Worm (Caenorhabditis elegans) whole organism, L4 larva: ENCODE data around the gene F57C7.4.

ENCODE experiments used
- F49E8.2 ChIP-seq: sonication (generic microtip); optimal IDR thresholded peaks from 2 replicates; lab custom pipeline; 2016; ENCODE audit warnings: missing compliant biosample characterization, mild to moderate bottlenecking, missing genetic modification characterization, borderline replicate concordance
- R02D3.7 ChIP-seq: fragments of 150-350 bp; sonication (generic microtip); optimal IDR thresholded peaks from 3 replicates; lab custom pipeline; 2014; ENCODE audit warnings: missing biosample characterization, missing genetic modification characterization
- T20F7.1 ChIP-seq: fragments of 200-800 bp; sonication (Bioruptor generic); optimal IDR thresholded peaks from 2 replicates; lab custom pipeline; 2018; ENCODE audit warnings: mild to moderate bottlenecking, missing genetic modification characterization, missing compliant biosample characterization
- T26A8.4 ChIP-seq: fragments of 200-800 bp; sonication (Bioruptor generic); IDR thresholded peaks from 2 replicates; pipeline ENCODE4 v1.3.6; 2022; ENCODE audit warnings: missing genetic modification characterization, missing compliant biosample characterization
- Y105C5A.15 ChIP-seq: fragments of 200-800 bp; sonication (Bioruptor generic); IDR thresholded peaks from 2 replicates; pipeline ENCODE4 v1.3.6; 2022; ENCODE audit warnings: missing genetic modification characterization, missing compliant biosample characterization
- Y48G9A.11 ChIP-seq: fragments of 200-800 bp; sonication (Bioruptor generic); IDR thresholded peaks from 2 replicates; pipeline ENCODE4 v1.3.6; 2022; ENCODE audit warnings: missing genetic modification reagents, missing genetic modification characterization, missing compliant biosample characterization
- Y5F2A.4 ChIP-seq: fragments of 200-800 bp; sonication (Bioruptor generic); optimal IDR thresholded peaks from 2 replicates; lab custom pipeline; 2018; ENCODE audit warnings: mild to moderate bottlenecking, missing genetic modification characterization, missing compliant biosample characterization
- Y75B8A.6 ChIP-seq: fragments of 200-800 bp; sonication (Bioruptor generic); IDR thresholded peaks from 2 replicates; pipeline ENCODE4 v1.3.6; 2022; ENCODE audit warnings: missing genetic modification reagents, missing genetic modification characterization, missing compliant biosample characterization
- ZK337.2 ChIP-seq: fragments of 200-800 bp; sonication (Bioruptor generic); IDR thresholded peaks from 2 replicates; pipeline ENCODE4 v1.3.6; 2022; ENCODE audit warnings: missing genetic modification reagents, missing genetic modification characterization, missing compliant biosample characterization
- aha-1 ChIP-seq: fragments of 150-350 bp; peaks from one replicate; lab custom pipeline; 2014; ENCODE audit warnings: missing biosample characterization, missing genetic modification characterization
- aly-2 ChIP-seq: sonication (generic microtip); optimal IDR thresholded peaks from 2 replicates; lab custom pipeline; 2018; ENCODE audit warnings: missing biosample characterization, missing genetic modification characterization
- attf-4 ChIP-seq: sonication (generic microtip); optimal IDR thresholded peaks from 3 replicates; lab custom pipeline; 2017; ENCODE audit warnings: missing biosample characterization, missing genetic modification characterization
- ceh-20 ChIP-seq: fragments of 200-800 bp; sonication (Bioruptor generic); IDR thresholded peaks from 2 replicates; pipeline ENCODE4 v1.3.6; 2022; ENCODE audit warnings: missing genetic modification reagents, missing genetic modification characterization, missing compliant biosample characterization
- ceh-44 ChIP-seq: fragments of 200-800 bp; sonication (Bioruptor generic); IDR thresholded peaks from 2 replicates; pipeline ENCODE4 v1.3.6; 2022; ENCODE audit warnings: missing genetic modification reagents, missing genetic modification characterization, missing compliant biosample characterization
- ceh-82 ChIP-seq: sonication (generic microtip); optimal IDR thresholded peaks from 2 replicates; lab custom pipeline; 2017; ENCODE audit warnings: missing biosample characterization, missing genetic modification characterization
- ces-1 ChIP-seq: fragments of 150-350 bp; sonication (generic microtip); optimal IDR thresholded peaks from 4 replicates; lab custom pipeline; 2014; ENCODE audit warnings: missing biosample characterization, missing genetic modification reagents, missing genetic modification characterization
- ctbp-1 ChIP-seq: fragments of 200-800 bp; sonication (Bioruptor generic); IDR thresholded peaks from 2 replicates; pipeline ENCODE4 v1.3.6; 2022; ENCODE audit warnings: missing genetic modification reagents, missing genetic modification characterization, missing compliant biosample characterization
- daf-12 ChIP-seq: fragments of 150-350 bp; optimal IDR thresholded peaks from 2 replicates; lab custom pipeline; 2014; ENCODE audit warnings: missing biosample characterization, missing genetic modification reagents, missing genetic modification characterization
- daf-8 ChIP-seq: fragments of 200-800 bp; sonication (Bioruptor generic); IDR thresholded peaks from 2 replicates; pipeline ENCODE4 v1.3.6; 2022; ENCODE audit warnings: missing genetic modification characterization, missing compliant biosample characterization
- dmd-6 ChIP-seq: fragments of 200-800 bp; sonication (Bioruptor generic); IDR thresholded peaks from 2 replicates; pipeline ENCODE4 v1.3.6; 2022; ENCODE audit warnings: missing genetic modification reagents, missing genetic modification characterization, missing compliant biosample characterization
- duxl-1 ChIP-seq: sonication (generic microtip); optimal IDR thresholded peaks from 2 replicates; lab custom pipeline; 2016; ENCODE audit warnings: mild to moderate bottlenecking, missing genetic modification characterization, moderate library complexity, missing compliant biosample characterization; ENCODE audit not compliant: poor library complexity
- dve-1 ChIP-seq: sonication (generic microtip); optimal IDR thresholded peaks from 2 replicates; lab custom pipeline; 2017; ENCODE audit warnings: antibody characterized with exemption, mild to moderate bottlenecking, missing genetic modification characterization, missing compliant biosample characterization; ENCODE audit not compliant: insufficient read depth
- egl-43 ChIP-seq: fragments of 200-800 bp; sonication (Bioruptor generic); IDR thresholded peaks from 2 replicates; pipeline ENCODE4 v1.3.6; 2022; ENCODE audit warnings: missing genetic modification reagents, missing genetic modification characterization, missing compliant biosample characterization
- fos-1 ChIP-seq: fragments of 150-350 bp; optimal IDR thresholded peaks from 2 replicates; lab custom pipeline; 2014; ENCODE audit warnings: missing biosample characterization, missing genetic modification characterization
- gei-8 ChIP-seq: fragments of 200-800 bp; sonication (Bioruptor generic); optimal IDR thresholded peaks from 2 replicates; lab custom pipeline; 2018; ENCODE audit warnings: mild to moderate bottlenecking, missing genetic modification characterization, missing compliant biosample characterization
- hlh-11 ChIP-seq: fragments of 200-800 bp; sonication (Bioruptor generic); optimal IDR thresholded peaks from 2 replicates; lab custom pipeline; 2018; ENCODE audit warnings: mild to moderate bottlenecking, missing genetic modification characterization, missing compliant biosample characterization
- lim-7 ChIP-seq: fragments of 200-800 bp; sonication (Bioruptor generic); IDR thresholded peaks from 2 replicates; pipeline ENCODE4 v1.3.6; 2022; ENCODE audit warnings: missing genetic modification characterization, missing compliant biosample characterization
- lin-13 ChIP-seq: fragments of 150-350 bp; optimal IDR thresholded peaks from 2 replicates; lab custom pipeline; 2014; ENCODE audit warnings: missing biosample characterization, missing genetic modification reagents, missing genetic modification characterization
- lin-39 ChIP-seq: fragments of 150-350 bp; optimal IDR thresholded peaks from 2 replicates; lab custom pipeline; 2014; ENCODE audit warnings: missing biosample characterization, missing genetic modification reagents, missing genetic modification characterization
- lir-3 ChIP-seq: sonication (generic microtip); optimal IDR thresholded peaks from 2 replicates; lab custom pipeline; 2016; ENCODE audit warnings: mild to moderate bottlenecking, missing genetic modification characterization, missing compliant biosample characterization
- lsy-2 ChIP-seq, 2 experiments: fragments of 150-350 bp in 1 of 2; sonication (generic microtip) in 1 of 2; optimal IDR thresholded peaks; 2 replicates each; lab custom pipeline; 2014 to 2017; ENCODE audit warnings: missing biosample characterization in 2 of 2, missing genetic modification characterization in 2 of 2
- madf-5 ChIP-seq, 2 experiments: fragments of 200-800 bp; sonication (Bioruptor generic); IDR thresholded peaks; 2 replicates each; pipeline ENCODE4 v1.3.6; 2022; ENCODE audit warnings: missing compliant biosample characterization in 2 of 2, missing genetic modification characterization in 2 of 2
- madf-9 ChIP-seq: fragments of 200-800 bp; sonication (Bioruptor generic); conservative IDR thresholded peaks from 2 replicates; pipeline ENCODE4 v1.3.6; 2022; ENCODE audit warnings: missing genetic modification reagents, missing genetic modification characterization, missing compliant biosample characterization
- mdt-29 ChIP-seq: fragments of 200-800 bp; sonication (Bioruptor generic); IDR thresholded peaks from 2 replicates; pipeline ENCODE4 v1.3.6; 2022; ENCODE audit warnings: missing genetic modification reagents, missing genetic modification characterization, missing compliant biosample characterization
- mxl-2 ChIP-seq: fragments of 200-800 bp; sonication (Bioruptor generic); conservative IDR thresholded peaks from 2 replicates; pipeline ENCODE4 v1.3.6; 2022; ENCODE audit warnings: missing genetic modification reagents, missing genetic modification characterization, missing compliant biosample characterization
- nhr-102 ChIP-seq: sonication (generic microtip); optimal IDR thresholded peaks from 2 replicates; lab custom pipeline; 2016; ENCODE audit warnings: mild to moderate bottlenecking, missing genetic modification characterization, moderate library complexity, missing compliant biosample characterization
- nhr-111 ChIP-seq: fragments of 200-800 bp; sonication (Bioruptor generic); optimal IDR thresholded peaks from 2 replicates; lab custom pipeline; 2018; ENCODE audit warnings: mild to moderate bottlenecking, missing genetic modification characterization, missing compliant biosample characterization
- nhr-28 ChIP-seq: fragments of 150-350 bp; optimal IDR thresholded peaks from 2 replicates; lab custom pipeline; 2014; ENCODE audit warnings: missing biosample characterization, missing genetic modification characterization
- nhr-48 ChIP-seq: sonication (generic microtip); optimal IDR thresholded peaks from 2 replicates; lab custom pipeline; 2016; ENCODE audit warnings: mild to moderate bottlenecking, missing genetic modification characterization, missing compliant biosample characterization
- nhr-76 ChIP-seq: fragments of 150-350 bp; optimal IDR thresholded peaks from 2 replicates; lab custom pipeline; 2014; ENCODE audit warnings: missing biosample characterization, missing genetic modification characterization
- nhr-77 ChIP-seq: fragments of 150-350 bp; optimal IDR thresholded peaks from 2 replicates; lab custom pipeline; 2014; ENCODE audit warnings: missing biosample characterization, missing genetic modification characterization
- skn-1 ChIP-seq: fragments of 150-350 bp; optimal IDR thresholded peaks from 2 replicates; lab custom pipeline; 2014; ENCODE audit warnings: missing biosample characterization, missing genetic modification characterization
- tag-97 ChIP-seq: fragments of 200-800 bp; sonication (Bioruptor generic); IDR thresholded peaks from 2 replicates; pipeline ENCODE4 v1.3.6; 2022; ENCODE audit warnings: missing genetic modification characterization, missing compliant biosample characterization
- zfp-2 ChIP-seq: sonication (generic microtip); optimal IDR thresholded peaks from 2 replicates; lab custom pipeline; 2016; ENCODE audit warnings: mild to moderate bottlenecking, missing genetic modification characterization, missing compliant biosample characterization
- zip-11 ChIP-seq: fragments of 200-800 bp; sonication (Bioruptor generic); IDR thresholded peaks from 2 replicates; pipeline ENCODE4 v1.3.6; 2022; ENCODE audit warnings: missing genetic modification characterization, missing compliant biosample characterization
- zip-2 ChIP-seq: fragments of 150-350 bp; optimal IDR thresholded peaks from 2 replicates; lab custom pipeline; 2014; ENCODE audit warnings: missing biosample characterization, missing genetic modification characterization
- ztf-11 ChIP-seq: fragments of 150-350 bp; optimal IDR thresholded peaks from 2 replicates; lab custom pipeline; 2014; ENCODE audit warnings: missing biosample characterization, missing genetic modification characterization

Gene F57C7.4

DNA sequence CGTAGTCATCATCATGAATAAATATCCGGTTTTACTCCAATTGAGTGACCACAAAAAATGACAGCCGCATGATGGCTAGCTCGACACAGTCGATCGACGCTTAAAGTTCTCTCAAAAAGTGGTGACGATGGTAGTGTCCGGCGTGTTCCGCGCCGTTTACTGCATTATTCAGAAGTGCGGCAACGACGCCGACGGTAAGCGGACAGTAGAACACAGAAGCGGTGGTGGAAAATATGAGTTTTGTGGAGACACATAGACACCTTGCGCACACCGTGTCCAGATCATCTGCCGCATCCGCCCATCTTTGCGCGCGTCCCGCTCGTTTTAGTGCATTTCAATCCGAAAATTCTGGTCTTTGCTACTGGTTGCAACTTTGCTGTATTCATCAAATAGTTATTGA lies 30.2 kb downstream of the F57C7.4 start, which contains the start of gene F59F5.7:
TSS of gene F59F5.7 (plus strand) at position 301 of the 400 bp plus-strand sequence.
- TF ChIP-seq Y105C5A.15 (GFP tag; lab: Robert Waterston, UW) (no peak), duxl-1 (tag; lab: Kevin White, UChicago) (no peak), lim-7 (GFP tag; lab: Robert Waterston, UW) (no peak), T26A8.4 (no peak), aha-1 (tag; lab: Kevin White, UChicago) (peak; percentile 62), gei-8 (no peak)

DNA sequence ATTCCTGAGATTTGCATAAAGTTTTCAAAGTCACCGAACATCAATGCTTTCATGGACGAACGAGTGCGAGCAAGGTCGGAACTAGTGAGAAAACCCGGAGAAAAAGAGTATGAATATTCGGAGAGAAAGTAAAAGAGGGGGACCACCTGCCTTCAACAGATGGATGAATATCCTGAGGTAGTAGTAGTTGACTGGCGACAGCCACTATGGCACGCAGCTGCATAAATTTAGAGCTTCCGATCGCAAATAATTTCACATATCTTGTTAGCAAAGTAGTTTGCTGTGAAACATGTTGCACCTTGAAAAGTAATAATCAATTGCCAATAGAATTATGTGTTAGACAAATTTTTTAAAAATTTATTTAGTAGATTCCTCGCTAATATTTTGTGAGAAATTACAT lies 32.6 kb downstream of the F57C7.4 start:
- peak; percentile 94 for TF ChIP-seq aha-1 (tag; lab: Kevin White, UChicago)
- no peak for TF ChIP-seq T20F7.1 (GFP tag; lab: Kevin White, UChicago)
- no peak for TF ChIP-seq ceh-20

DNA sequence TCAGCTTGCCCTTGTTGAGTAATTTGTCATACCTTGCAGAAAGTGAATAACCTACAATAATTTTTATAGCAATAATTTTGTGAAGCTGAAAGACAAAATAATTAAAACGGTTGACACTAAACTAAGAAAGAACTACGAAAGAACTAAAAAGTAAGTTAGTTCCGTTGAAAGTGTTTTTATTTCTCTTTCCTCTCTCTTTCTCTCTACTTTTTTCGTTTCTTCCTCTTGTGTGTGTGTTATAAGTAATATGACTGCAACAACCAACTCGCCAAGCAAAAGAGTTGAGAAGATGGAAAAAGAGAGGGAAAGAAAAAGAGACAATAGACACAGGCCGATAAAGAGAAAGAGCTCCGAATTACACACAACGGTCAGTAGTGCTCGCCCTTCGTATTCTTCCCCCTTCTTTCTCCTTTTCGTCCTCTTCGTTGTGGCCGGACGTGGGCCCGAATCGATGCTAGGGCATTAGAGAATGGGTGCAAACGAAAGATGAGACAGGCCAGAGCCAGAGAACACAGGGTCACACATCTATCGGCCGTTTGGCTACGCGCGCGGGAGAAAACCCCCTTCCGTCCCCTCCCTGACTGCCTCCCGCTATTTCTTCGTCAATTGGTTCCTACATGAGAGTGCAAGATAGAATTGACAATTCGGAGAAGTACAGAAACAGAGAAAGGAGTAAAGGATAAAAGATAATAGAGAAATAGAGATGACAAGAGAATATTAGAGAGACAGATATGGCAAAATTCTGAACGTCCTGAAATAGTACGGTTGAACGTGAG lies 34.0 kb downstream of the F57C7.4 start, which contains the start of gene syd-2:
TSS of gene syd-2 (minus strand) at position 51 of the 776 bp plus-strand sequence.
- TF ChIP-seq nhr-77 (tag; lab: Kevin White, UChicago) (no peak), madf-9 (GFP tag; lab: Robert Waterston, UW) (no peak), aha-1 (tag; lab: Kevin White, UChicago) (peak; percentile 91), nhr-76 (tag; lab: Kevin White, UChicago) (no peak), ceh-20 (peak; percentile 56; the same call in 1 of the 2 replicates), mxl-2 (GFP tag; lab: Robert Waterston, UW) (no peak), ctbp-1 (GFP tag; lab: Robert Waterston, UW) (peak; percentile 81; the same call in 1 of the 2 replicates), egl-43 (GFP tag; lab: Robert Waterston, UW) (peak; percentile 87), lir-3 (tag; lab: Kevin White, UChicago) (no peak), dve-1 (tag; lab: Kevin White, UChicago) (peak; percentile 6), mdt-29 (GFP tag; lab: Robert Waterston, UW) (no peak), lim-7 (GFP tag; lab: Robert Waterston, UW) (no peak), attf-4 (tag; lab: Kevin White, UChicago) (no peak), Y48G9A.11 (GFP tag; lab: Robert Waterston, UW) (no peak), fos-1 (no peak), lin-39 (tag; lab: Kevin White, UChicago) (no peak), lsy-2 (tag; optimal IDR thresholded peaks at IDR 0.05; lab: Kevin White, UChicago) (peak; percentile 65 to 71), ces-1 (GFP tag; lab: Kevin White, UChicago) (no peak), nhr-102 (no peak), zip-2 (tag; lab: Kevin White, UChicago) (no peak), dmd-6 (GFP tag; lab: Robert Waterston, UW) (peak; percentile 56), nhr-28 (peak; percentile 72), aly-2 (no peak), madf-5 (GFP tag; IDR thresholded peaks at IDR 0.05; lab: Robert Waterston, UW) (no peak), hlh-11 (tag; lab: Kevin White, UChicago) (peak; percentile 88), lin-13 (no peak), ZK337.2 (no peak), Y5F2A.4 (no peak), Y75B8A.6 (no peak), F49E8.2 (tag; lab: Kevin White, UChicago) (no peak), zfp-2 (tag; lab: Kevin White, UChicago) (no peak), ztf-11 (no peak), nhr-48 (tag; lab: Kevin White, UChicago) (peak; percentile 49), nhr-111 (GFP tag; lab: Kevin White, UChicago) (no peak), T20F7.1 (GFP tag; lab: Kevin White, UChicago) (no peak), tag-97 (no peak), daf-12 (tag; lab: Kevin White, UChicago) (no peak), zip-11 (GFP tag; lab: Robert Waterston, UW) (no peak), skn-1 (tag; lab: Kevin White, UChicago) (no peak), daf-8 (GFP tag; lab: Robert Waterston, UW) (no peak), ceh-82 (tag; lab: Kevin White, UChicago) (no peak), R02D3.7 (tag; lab: Kevin White, UChicago) (no peak), ceh-44 (GFP tag; lab: Robert Waterston, UW) (no peak)
